Worm (Caenorhabditis elegans) whole organism, L4 larva: ENCODE results near the gene cnc-7.
A peak's percentile ranks its signal among the peaks of the same experiment; 100 is the strongest.

Source experiments
- F10B5.3 ChIP-seq: sonication (generic microtip); optimal IDR thresholded peaks from 2 replicates; lab custom pipeline; 2016; ENCODE audit warnings: mild to moderate bottlenecking, missing genetic modification characterization, missing compliant biosample characterization
- F26F4.8 ChIP-seq: fragments of 200-800 bp; sonication (Bioruptor generic); conservative IDR thresholded peaks from 2 replicates; pipeline ENCODE4 v1.3.6; 2022; ENCODE audit warnings: missing genetic modification characterization, missing compliant biosample characterization
- F37D6.2 ChIP-seq: sonication (generic microtip); optimal IDR thresholded peaks from 2 replicates; lab custom pipeline; 2016; ENCODE audit warnings: mild to moderate bottlenecking, missing genetic modification characterization, missing compliant biosample characterization
- F44E2.7 ChIP-seq: fragments of 200-800 bp; sonication (Bioruptor generic); IDR thresholded peaks from 2 replicates; pipeline ENCODE4 v2.1.2; 2022; ENCODE audit warnings: missing genetic modification characterization, missing compliant biosample characterization
- F49E8.2 ChIP-seq: sonication (generic microtip); optimal IDR thresholded peaks from 2 replicates; lab custom pipeline; 2016; ENCODE audit warnings: missing compliant biosample characterization, mild to moderate bottlenecking, missing genetic modification characterization, borderline replicate concordance
- R02D3.7 ChIP-seq: fragments of 150-350 bp; sonication (generic microtip); optimal IDR thresholded peaks from 3 replicates; lab custom pipeline; 2014; ENCODE audit warnings: missing biosample characterization, missing genetic modification characterization
- T26A8.4 ChIP-seq: fragments of 200-800 bp; sonication (Bioruptor generic); IDR thresholded peaks from 2 replicates; pipeline ENCODE4 v1.3.6; 2022; ENCODE audit warnings: missing genetic modification characterization, missing compliant biosample characterization
- Y105C5A.15 ChIP-seq: fragments of 200-800 bp; sonication (Bioruptor generic); IDR thresholded peaks from 2 replicates; pipeline ENCODE4 v1.3.6; 2022; ENCODE audit warnings: missing genetic modification characterization, missing compliant biosample characterization
- ZK337.2 ChIP-seq: fragments of 200-800 bp; sonication (Bioruptor generic); IDR thresholded peaks from 2 replicates; pipeline ENCODE4 v1.3.6; 2022; ENCODE audit warnings: missing genetic modification reagents, missing genetic modification characterization, missing compliant biosample characterization
- aha-1 ChIP-seq: fragments of 150-350 bp; peaks from one replicate; lab custom pipeline; 2014; ENCODE audit warnings: missing biosample characterization, missing genetic modification characterization
- aly-2 ChIP-seq: sonication (generic microtip); optimal IDR thresholded peaks from 2 replicates; lab custom pipeline; 2018; ENCODE audit warnings: missing biosample characterization, missing genetic modification characterization
- arid-1 ChIP-seq: fragments of 200-800 bp; sonication (Bioruptor generic); conservative IDR thresholded peaks from 2 replicates; pipeline ENCODE4 v1.3.6; 2022; ENCODE audit warnings: missing genetic modification reagents, missing genetic modification characterization, missing compliant biosample characterization
- attf-4 ChIP-seq: sonication (generic microtip); optimal IDR thresholded peaks from 3 replicates; lab custom pipeline; 2017; ENCODE audit warnings: missing biosample characterization, missing genetic modification characterization
- ceh-20 ChIP-seq: fragments of 200-800 bp; sonication (Bioruptor generic); IDR thresholded peaks from 2 replicates; pipeline ENCODE4 v1.3.6; 2022; ENCODE audit warnings: missing genetic modification reagents, missing genetic modification characterization, missing compliant biosample characterization
- ceh-32 ChIP-seq: sonication (generic microtip); optimal IDR thresholded peaks from 2 replicates; lab custom pipeline; 2016; ENCODE audit warnings: mild to moderate bottlenecking, missing genetic modification characterization, missing compliant biosample characterization; ENCODE audit not compliant: poor library complexity
- ceh-44 ChIP-seq: fragments of 200-800 bp; sonication (Bioruptor generic); IDR thresholded peaks from 2 replicates; pipeline ENCODE4 v1.3.6; 2022; ENCODE audit warnings: missing genetic modification reagents, missing genetic modification characterization, missing compliant biosample characterization
- ces-1 ChIP-seq: fragments of 150-350 bp; sonication (generic microtip); optimal IDR thresholded peaks from 4 replicates; lab custom pipeline; 2014; ENCODE audit warnings: missing biosample characterization, missing genetic modification reagents, missing genetic modification characterization
- cey-2 ChIP-seq: sonication (generic microtip); optimal IDR thresholded peaks from 3 replicates; lab custom pipeline; 2017; ENCODE audit warnings: missing genetic modification characterization, mild to moderate bottlenecking, missing compliant biosample characterization, antibody characterized with exemption, borderline replicate concordance; ENCODE audit not compliant: insufficient read depth
- ctbp-1 ChIP-seq: fragments of 200-800 bp; sonication (Bioruptor generic); IDR thresholded peaks from 2 replicates; pipeline ENCODE4 v1.3.6; 2022; ENCODE audit warnings: missing genetic modification reagents, missing genetic modification characterization, missing compliant biosample characterization
- daf-8 ChIP-seq: fragments of 200-800 bp; sonication (Bioruptor generic); IDR thresholded peaks from 2 replicates; pipeline ENCODE4 v1.3.6; 2022; ENCODE audit warnings: missing genetic modification characterization, missing compliant biosample characterization
- dmd-9 ChIP-seq: fragments of 200-800 bp; sonication (Bioruptor generic); IDR thresholded peaks from 2 replicates; pipeline ENCODE4 v1.3.6; 2022; ENCODE audit warnings: missing genetic modification reagents, missing genetic modification characterization, missing compliant biosample characterization
- dve-1 ChIP-seq: sonication (generic microtip); optimal IDR thresholded peaks from 2 replicates; lab custom pipeline; 2017; ENCODE audit warnings: antibody characterized with exemption, mild to moderate bottlenecking, missing genetic modification characterization, missing compliant biosample characterization; ENCODE audit not compliant: insufficient read depth
- egl-43 ChIP-seq: fragments of 200-800 bp; sonication (Bioruptor generic); IDR thresholded peaks from 2 replicates; pipeline ENCODE4 v1.3.6; 2022; ENCODE audit warnings: missing genetic modification reagents, missing genetic modification characterization, missing compliant biosample characterization
- fkh-10 ChIP-seq: fragments of 150-350 bp; optimal IDR thresholded peaks from 2 replicates; lab custom pipeline; 2014; ENCODE audit warnings: missing biosample characterization, missing genetic modification reagents, missing genetic modification characterization
- hif-1 ChIP-seq, 2 experiments: sonication (generic microtip); optimal IDR thresholded peaks; 2 replicates each; lab custom pipeline; 2016 to 2017; ENCODE audit warnings: missing compliant biosample characterization in 2 of 2, missing genetic modification characterization in 2 of 2, missing genetic modification reagents in 2 of 2, missing genotype in 2 of 2, mild to moderate bottlenecking in 1 of 2
- hlh-11 ChIP-seq: fragments of 200-800 bp; sonication (Bioruptor generic); optimal IDR thresholded peaks from 2 replicates; lab custom pipeline; 2018; ENCODE audit warnings: mild to moderate bottlenecking, missing genetic modification characterization, missing compliant biosample characterization
- hlh-30 ChIP-seq: sonication (generic microtip); optimal IDR thresholded peaks from 2 replicates; lab custom pipeline; 2017; ENCODE audit warnings: antibody characterized with exemption, mild to moderate bottlenecking, missing genetic modification characterization, missing compliant biosample characterization; ENCODE audit not compliant: insufficient read depth
- lin-38 ChIP-seq: fragments of 200-800 bp; sonication (Bioruptor generic); IDR thresholded peaks from 2 replicates; pipeline ENCODE4 v1.3.6; 2022; ENCODE audit warnings: missing genetic modification reagents, missing genetic modification characterization, missing compliant biosample characterization
- lir-3 ChIP-seq: sonication (generic microtip); optimal IDR thresholded peaks from 2 replicates; lab custom pipeline; 2016; ENCODE audit warnings: mild to moderate bottlenecking, missing genetic modification characterization, missing compliant biosample characterization
- lsy-2 ChIP-seq, 2 experiments: fragments of 150-350 bp in 1 of 2; sonication (generic microtip) in 1 of 2; optimal IDR thresholded peaks; 2 replicates each; lab custom pipeline; 2014 to 2017; ENCODE audit warnings: missing biosample characterization in 2 of 2, missing genetic modification characterization in 2 of 2
- mdl-1 ChIP-seq, 2 experiments: fragments of 150-350 bp in 1 of 2; sonication (generic microtip) in 1 of 2; optimal IDR thresholded peaks; 2 replicates each; lab custom pipeline; 2014 to 2017; ENCODE audit warnings: missing biosample characterization in 2 of 2, missing genetic modification characterization in 2 of 2
- mdt-29 ChIP-seq: fragments of 200-800 bp; sonication (Bioruptor generic); IDR thresholded peaks from 2 replicates; pipeline ENCODE4 v1.3.6; 2022; ENCODE audit warnings: missing genetic modification reagents, missing genetic modification characterization, missing compliant biosample characterization
- mep-1 ChIP-seq: fragments of 150-350 bp; sonication (generic microtip); optimal IDR thresholded peaks from 3 replicates; lab custom pipeline; 2014; ENCODE audit warnings: missing biosample characterization, missing genetic modification characterization
- nhr-237 ChIP-seq: sonication (generic microtip); optimal IDR thresholded peaks from 2 replicates; lab custom pipeline; 2017; ENCODE audit warnings: missing biosample characterization, missing genetic modification characterization
- nhr-48 ChIP-seq: sonication (generic microtip); optimal IDR thresholded peaks from 2 replicates; lab custom pipeline; 2016; ENCODE audit warnings: mild to moderate bottlenecking, missing genetic modification characterization, missing compliant biosample characterization
- nhr-6 ChIP-seq: fragments of 150-350 bp; optimal IDR thresholded peaks from 2 replicates; lab custom pipeline; 2014; ENCODE audit warnings: missing biosample characterization, missing genetic modification characterization
- nhr-76 ChIP-seq: fragments of 150-350 bp; optimal IDR thresholded peaks from 2 replicates; lab custom pipeline; 2014; ENCODE audit warnings: missing biosample characterization, missing genetic modification characterization
- nhr-77 ChIP-seq: fragments of 150-350 bp; optimal IDR thresholded peaks from 2 replicates; lab custom pipeline; 2014; ENCODE audit warnings: missing biosample characterization, missing genetic modification characterization
- php-3 ChIP-seq: fragments of 200-800 bp; sonication (Bioruptor generic); IDR thresholded peaks from 2 replicates; pipeline ENCODE4 v1.3.6; 2022; ENCODE audit warnings: missing genetic modification reagents, missing genetic modification characterization, missing compliant biosample characterization
- pqm-1 ChIP-seq: sonication (generic microtip); optimal IDR thresholded peaks from 2 replicates; lab custom pipeline; 2017; ENCODE audit warnings: missing biosample characterization, missing genetic modification characterization
- rbr-2 ChIP-seq: sonication (generic microtip); optimal IDR thresholded peaks from 2 replicates; lab custom pipeline; 2016; ENCODE audit warnings: missing genotype, missing genetic modification characterization, missing compliant biosample characterization
- skn-1 ChIP-seq: fragments of 150-350 bp; optimal IDR thresholded peaks from 2 replicates; lab custom pipeline; 2014; ENCODE audit warnings: missing biosample characterization, missing genetic modification characterization
- snpc-1.2 ChIP-seq: fragments of 200-800 bp; sonication (Bioruptor generic); IDR thresholded peaks from 2 replicates; pipeline ENCODE4 v1.3.6; 2022; ENCODE audit warnings: missing genetic modification reagents, missing genetic modification characterization, missing compliant biosample characterization
- tag-97 ChIP-seq: fragments of 200-800 bp; sonication (Bioruptor generic); IDR thresholded peaks from 2 replicates; pipeline ENCODE4 v1.3.6; 2022; ENCODE audit warnings: missing genetic modification characterization, missing compliant biosample characterization
- tra-1 ChIP-seq: fragments of 200-800 bp; sonication (Bioruptor generic); IDR thresholded peaks from 2 replicates; pipeline ENCODE4 v1.3.6; 2022; ENCODE audit warnings: missing genetic modification reagents, missing genetic modification characterization, missing compliant biosample characterization
- unc-39 ChIP-seq: sonication (generic microtip); optimal IDR thresholded peaks from 2 replicates; lab custom pipeline; 2017; ENCODE audit warnings: missing biosample characterization, missing genetic modification characterization
- zag-1 ChIP-seq: fragments of 150-350 bp; optimal IDR thresholded peaks from 2 replicates; lab custom pipeline; 2014; ENCODE audit warnings: missing biosample characterization, missing genetic modification characterization
- zip-11 ChIP-seq: fragments of 200-800 bp; sonication (Bioruptor generic); IDR thresholded peaks from 2 replicates; pipeline ENCODE4 v1.3.6; 2022; ENCODE audit warnings: missing genetic modification characterization, missing compliant biosample characterization
- zip-2 ChIP-seq: fragments of 150-350 bp; optimal IDR thresholded peaks from 2 replicates; lab custom pipeline; 2014; ENCODE audit warnings: missing biosample characterization, missing genetic modification characterization
- ztf-7 ChIP-seq: fragments of 150-350 bp; optimal IDR thresholded peaks from 2 replicates; lab custom pipeline; 2014; ENCODE audit warnings: missing biosample characterization, missing genetic modification characterization

cnc-7 gene

ce11 chrV:20412225-20412624 lies 18.4 kb downstream of the cnc-7 start (continued):
- TF ChIP-seq hlh-30 (tag; lab: Kevin White, UChicago) (peak; percentile 57), tra-1 (0 out of 2 replicates have a peak, but pooled peaks have one; percentile 67), tag-97 (GFP tag; lab: Robert Waterston, UW) (no peak), rbr-2 (tag; lab: Kevin White, UChicago) (no peak), daf-8 (no peak), skn-1 (tag; lab: Kevin White, UChicago) (no peak), T26A8.4 (GFP tag; lab: Robert Waterston, UW) (no peak), nhr-6 (tag; lab: Kevin White, UChicago) (peak; percentile 8), F49E8.2 (tag; lab: Kevin White, UChicago) (no peak), pqm-1 (peak; percentile 31), unc-39 (tag; lab: Kevin White, UChicago) (no peak), nhr-237 (tag; lab: Kevin White, UChicago) (no peak), egl-43 (GFP tag; lab: Robert Waterston, UW) (no peak), mep-1 (tag; lab: Kevin White, UChicago) (peak; percentile 5), fkh-10 (no peak), hif-1 (tag; optimal IDR thresholded peaks at IDR 0.05; lab: Kevin White, UChicago) (no peak), R02D3.7 (tag; lab: Kevin White, UChicago) (no peak), mdl-1 (tag; optimal IDR thresholded peaks at IDR 0.05; lab: Kevin White, UChicago) (peak in 1 of 2 experiments; percentile 0), nhr-77 (tag; lab: Kevin White, UChicago) (peak; percentile 30), ztf-7 (tag; lab: Kevin White, UChicago) (no peak), Y105C5A.15 (GFP tag; lab: Robert Waterston, UW) (no peak), ces-1 (GFP tag; lab: Kevin White, UChicago) (no peak), ZK337.2 (GFP tag; lab: Robert Waterston, UW) (no peak), attf-4 (no peak), ceh-32 (tag; lab: Kevin White, UChicago) (no peak), snpc-1.2 (GFP tag; lab: Robert Waterston, UW) (no peak), F10B5.3 (no peak), zip-11 (no peak), hlh-11 (tag; lab: Kevin White, UChicago) (peak; percentile 75), F26F4.8 (GFP tag; lab: Robert Waterston, UW) (no peak), ctbp-1 (GFP tag; lab: Robert Waterston, UW) (no peak), nhr-76 (no peak), ceh-20 (GFP tag; lab: Robert Waterston, UW) (0 out of 2 replicates have a peak, but pooled peaks have one; percentile 42), F37D6.2 (tag; lab: Kevin White, UChicago) (no peak)

ce11 chrV:20413426-20413825 lies 19.6 kb downstream of the cnc-7 start:
- TF ChIP-seq zag-1 (tag; lab: Kevin White, UChicago) (no peak), lin-38 (GFP tag; lab: Robert Waterston, UW) (no peak), dve-1 (tag; lab: Kevin White, UChicago) (peak; percentile 74), lsy-2 (tag; optimal IDR thresholded peaks at IDR 0.05; lab: Kevin White, UChicago) (peak in 1 of 2 experiments; percentile 15), cey-2 (tag; lab: Kevin White, UChicago) (peak; percentile 33), aha-1 (tag; lab: Kevin White, UChicago) (peak; percentile 30), hlh-11 (tag; lab: Kevin White, UChicago) (peak; percentile 90), zip-2 (no peak), lir-3 (tag; lab: Kevin White, UChicago) (no peak), nhr-237 (tag; lab: Kevin White, UChicago) (no peak), dmd-9 (GFP tag; lab: Robert Waterston, UW) (no peak), aly-2 (tag; lab: Kevin White, UChicago) (no peak), ces-1 (GFP tag; lab: Kevin White, UChicago) (no peak), F44E2.7 (GFP tag; lab: Robert Waterston, UW) (no peak), snpc-1.2 (GFP tag; lab: Robert Waterston, UW) (no peak), hlh-30 (tag; lab: Kevin White, UChicago) (peak; percentile 85), ceh-20 (GFP tag; lab: Robert Waterston, UW) (0 out of 2 replicates have a peak, but pooled peaks have one; percentile 39), ceh-32 (tag; lab: Kevin White, UChicago) (no peak), tag-97 (GFP tag; lab: Robert Waterston, UW) (no peak), nhr-48 (tag; lab: Kevin White, UChicago) (peak; percentile 38), mdt-29 (GFP tag; lab: Robert Waterston, UW) (no peak), ceh-44 (GFP tag; lab: Robert Waterston, UW) (no peak), tra-1 (peak; percentile 81), php-3 (GFP tag; lab: Robert Waterston, UW) (peak; percentile 65), arid-1 (no peak)
